Worm (Caenorhabditis elegans) whole organism, early embryonic: ENCODE data around the gene srbc-56.
"Not testable (repeated sequence)": the region's sequence is repeated elsewhere in the genome, so short reads cannot be mapped to it uniquely, and the experiment has no call there.

Experiments
- B0310.2 ChIP-seq: sonication (generic microtip); optimal IDR thresholded peaks from 2 replicates; lab custom pipeline; 2016; ENCODE audit warnings: mild to moderate bottlenecking, missing genetic modification characterization, missing compliant biosample characterization
- aly-1 ChIP-seq: sonication (generic microtip); optimal IDR thresholded peaks from 2 replicates; lab custom pipeline; 2016; ENCODE audit warnings: missing genetic modification characterization, missing compliant biosample characterization
- ama-1 ChIP-seq: fragments of 150-350 bp; optimal IDR thresholded peaks from 2 replicates; lab custom pipeline; 2014
- ceh-13 ChIP-seq: fragments of 200-800 bp; sonication (Bioruptor generic); optimal IDR thresholded peaks from 2 replicates; lab custom pipeline; 2018; ENCODE audit warnings: mild to moderate bottlenecking, missing genetic modification characterization, missing compliant biosample characterization
- ceh-36 ChIP-seq: sonication (generic microtip); optimal IDR thresholded peaks from 2 replicates; lab custom pipeline; 2016; ENCODE audit warnings: missing genetic modification characterization, inconsistent platforms, missing compliant biosample characterization
- flt-1 ChIP-seq: fragments of 200-800 bp; sonication (Bioruptor generic); IDR thresholded peaks from 2 replicates; pipeline ENCODE4 v1.3.6; 2022; ENCODE audit warnings: missing genetic modification characterization, missing compliant biosample characterization
- hmbx-1 ChIP-seq: sonication (generic microtip); optimal IDR thresholded peaks from 2 replicates; lab custom pipeline; 2016; ENCODE audit warnings: mild to moderate bottlenecking, missing genetic modification characterization, missing compliant biosample characterization
- hmg-4 ChIP-seq: fragments of 200-800 bp; sonication (Bioruptor generic); optimal IDR thresholded peaks from 2 replicates; lab custom pipeline; 2018; ENCODE audit warnings: mild to moderate bottlenecking, missing genetic modification characterization, missing compliant biosample characterization
- hnd-1 ChIP-seq: sonication (generic microtip); optimal IDR thresholded peaks from 2 replicates; lab custom pipeline; 2016; ENCODE audit warnings: missing genetic modification characterization, missing compliant biosample characterization
- scrt-1 ChIP-seq: fragments of 200-800 bp; sonication (Bioruptor generic); IDR thresholded peaks from 2 replicates; pipeline ENCODE4 v1.3.6; 2022; ENCODE audit warnings: missing genetic modification characterization, missing compliant biosample characterization
- tbx-11 ChIP-seq: fragments of 200-800 bp; sonication (Bioruptor generic); IDR thresholded peaks from 2 replicates; pipeline ENCODE4 v1.3.6; 2022; ENCODE audit warnings: missing genetic modification characterization, missing compliant biosample characterization
- tra-4 ChIP-seq: sonication (generic microtip); optimal IDR thresholded peaks from 2 replicates; lab custom pipeline; 2017; ENCODE audit warnings: missing genetic modification characterization, missing compliant biosample characterization

- TF ChIP-seq aly-1 (tag; lab: Kevin White, UChicago); hnd-1 (tag; lab: Kevin White, UChicago); ama-1; ceh-13 (GFP tag; lab: Kevin White, UChicago); tbx-11 (GFP tag; lab: Robert Waterston, UW); ceh-36 (tag; lab: Kevin White, UChicago); tra-4 (tag; lab: Kevin White, UChicago); scrt-1 (GFP tag; lab: Robert Waterston, UW); hmg-4 (GFP tag; lab: Kevin White, UChicago); flt-1 (GFP tag; lab: Robert Waterston, UW); B0310.2 (tag; lab: Kevin White, UChicago); hmbx-1 (tag; lab: Kevin White, UChicago): not testable (repeated sequence)
Measured at ce11 chrV:15802623-15803022, 28.9 kb downstream of the srbc-56 start, which contains the start of gene T26E4.9.
